Worm (Caenorhabditis elegans): ENCODE measurements around the gene F41G3.5.

The F41G3.5 gene

ce11 chrII:6741428-6741827 is 5.1 kb upstream of the F41G3.5 start, which contains the start of gene exos-8 (continued):
- TF ChIP-seq gei-8 (GFP tag; optimal IDR thresholded peaks at IDR 0.05) (no peak), sdz-12 (GFP tag; optimal IDR thresholded peaks at IDR 0.05) (no peak), zfp-2 (tag; optimal IDR thresholded peaks at IDR 0.05) (no peak), mes-2 (tag; optimal IDR thresholded peaks at IDR 0.05; ENCODE audit: poor library complexity, severe bottlenecking) (peak; percentile 96), Y5F2A.4 (GFP tag; optimal IDR thresholded peaks at IDR 0.05) (no peak), aly-2 (tag; optimal IDR thresholded peaks at IDR 0.05) (no peak), lin-38 (GFP tag; IDR thresholded peaks at IDR 0.05) (peak; percentile 96), rbr-2 (tag; optimal IDR thresholded peaks at IDR 0.05) (peak; percentile 65), hlh-11 (tag; optimal IDR thresholded peaks at IDR 0.05) (peak; percentile 21)

ce11 chrII:6742614-6743013 is 3.9 kb upstream of the F41G3.5 start, which contains the start of gene F41G3.6:
Gene F41G3.6 (plus strand): TSS chrII:6742914.
- no peak for TF ChIP-seq lin-1 (GFP tag; IDR thresholded peaks at IDR 0.05)
- no peak for TF ChIP-seq lin-39 (tag; optimal IDR thresholded peaks at IDR 0.05)
- TF ChIP-seq aha-1 (tag): no peak
- TF ChIP-seq nhr-111 (GFP tag; optimal IDR thresholded peaks at IDR 0.05): no peak
- TF ChIP-seq mes-2 (tag; optimal IDR thresholded peaks at IDR 0.05; ENCODE audit: poor library complexity, severe bottlenecking): no peak
- TF ChIP-seq daf-12 (tag; optimal IDR thresholded peaks at IDR 0.05): no peak
- TF ChIP-seq Y48G9A.11 (GFP tag; IDR thresholded peaks at IDR 0.05): no peak
- TF ChIP-seq nhr-10 (tag; optimal IDR thresholded peaks at IDR 0.05): no peak
- TF ChIP-seq nhr-25 (tag; optimal IDR thresholded peaks at IDR 0.05; ENCODE audit: borderline replicate concordance, insufficient read depth): no peak
- no peak for TF ChIP-seq T20F7.1 (GFP tag; optimal IDR thresholded peaks at IDR 0.05)
- no peak for TF ChIP-seq php-3 (GFP tag; IDR thresholded peaks at IDR 0.05)

ce11 chrII:6744648-6745047 is 1.9 kb upstream of the F41G3.5 start, which contains the start of gene ins-15:
Gene ins-15 (minus strand): TSS chrII:6744748.
- TF ChIP-seq jun-1 (tag; optimal IDR thresholded peaks at IDR 0.05): no peak
- TF ChIP-seq tag-97 (GFP tag; IDR thresholded peaks at IDR 0.05): no peak
- TF ChIP-seq fkh-10 (GFP tag; optimal IDR thresholded peaks at IDR 0.05): no peak
- TF ChIP-seq ceh-28 (tag; optimal IDR thresholded peaks at IDR 0.05): no peak
- TF ChIP-seq nhr-10 (tag; optimal IDR thresholded peaks at IDR 0.05): no peak
- TF ChIP-seq mdt-29 (GFP tag; IDR thresholded peaks at IDR 0.05): no peak
- no peak for TF ChIP-seq nhr-41 (GFP tag; IDR thresholded peaks at IDR 0.05)
- TF ChIP-seq ztf-7 (tag; optimal IDR thresholded peaks at IDR 0.05): no peak
- no peak for TF ChIP-seq dmd-9 (GFP tag; IDR thresholded peaks at IDR 0.05)
- TF ChIP-seq fos-1 (tag; optimal IDR thresholded peaks at IDR 0.05): no peak
- no peak for TF ChIP-seq lin-29 (GFP tag; IDR thresholded peaks at IDR 0.05)
- TF ChIP-seq skn-1 (tag; optimal IDR thresholded peaks at IDR 0.05): no peak
- no peak for TF ChIP-seq ztf-11 (tag; optimal IDR thresholded peaks at IDR 0.05)
- no peak for TF ChIP-seq tra-1 (GFP tag; IDR thresholded peaks at IDR 0.05)
- TF ChIP-seq nhr-48 (tag; optimal IDR thresholded peaks at IDR 0.05): no peak
- TF ChIP-seq Y105C5A.15 (GFP tag; IDR thresholded peaks at IDR 0.05): no peak
- TF ChIP-seq ceh-82 (tag; optimal IDR thresholded peaks at IDR 0.05): no peak

ce11 chrII:6745783-6746182 is 721 bp upstream of the F41G3.5 start, which contains the start of gene ins-14:
Gene ins-14 (minus strand): TSS chrII:6745814.
- TF ChIP-seq zfp-3 (GFP tag; conservative IDR thresholded peaks at IDR 0.05) (no peak), ceh-82 (tag; optimal IDR thresholded peaks at IDR 0.05) (no peak), ceh-32 (tag; optimal IDR thresholded peaks at IDR 0.05; ENCODE audit: poor library complexity) (no peak), daf-16 (GFP tag; optimal IDR thresholded peaks at IDR 0.05) (no peak), daf-16 (tag; optimal IDR thresholded peaks at IDR 0.05) (no peak), nhr-28 (tag; optimal IDR thresholded peaks at IDR 0.05) (no peak), nhr-11 (tag; optimal IDR thresholded peaks at IDR 0.05) (no peak), dpl-1 (GFP tag; optimal IDR thresholded peaks at IDR 0.05) (no peak), unc-62 (GFP tag; optimal IDR thresholded peaks at IDR 0.05 in 1 of 2) (no peak), unc-62 (tag; optimal IDR thresholded peaks at IDR 0.05) (no peak), zip-11 (GFP tag; IDR thresholded peaks at IDR 0.05) (no peak), vab-7 (GFP tag; IDR thresholded peaks at IDR 0.05) (no peak)

Data from whole organism, L4 larva.